Worm (Caenorhabditis elegans) whole organism, L1 larva: Measurements from ENCODE around the gene C04E12.2.

ENCODE experiments used
- C34B4.2 ChIP-seq: sonication (generic microtip); optimal IDR thresholded peaks from 2 replicates; lab custom pipeline; 2017; ENCODE audit warnings: mild to moderate bottlenecking, missing genetic modification characterization, missing compliant biosample characterization
- F16B12.6 ChIP-seq: fragments of 150-350 bp; optimal IDR thresholded peaks from 2 replicates; lab custom pipeline; 2014; ENCODE audit warnings: missing biosample characterization, missing genetic modification characterization
- Y116A8C.19 ChIP-seq: sonication (generic microtip); optimal IDR thresholded peaks from 2 replicates; lab custom pipeline; 2016; ENCODE audit warnings: missing compliant biosample characterization, missing genetic modification characterization, borderline replicate concordance
- alr-1 ChIP-seq: fragments of 200-800 bp; sonication (Bioruptor generic); optimal IDR thresholded peaks from 2 replicates; lab custom pipeline; 2018; ENCODE audit warnings: borderline replicate concordance, mild to moderate bottlenecking, missing genetic modification characterization, missing compliant biosample characterization
- aly-2 ChIP-seq: fragments of 150-350 bp; optimal IDR thresholded peaks from 2 replicates; lab custom pipeline; 2014; ENCODE audit warnings: missing biosample characterization, missing genetic modification characterization
- efl-1 ChIP-seq, 4 experiments: fragments of 150-350 bp; optimal IDR thresholded peaks in 3 of 4; peaks in 1 of 4; 1 replicate in 1 of 4; 2 replicates in 3 of 4; lab custom pipeline; 2014; ENCODE audit warnings: missing biosample characterization in 2 of 4, missing genetic modification characterization in 2 of 4, missing genetic modification reagents in 2 of 4
- elt-3 ChIP-seq, 6 experiments: fragments of 150-350 bp in 1 of 6; sonication (generic microtip); optimal IDR thresholded peaks; 2 replicates each; lab custom pipeline; 2017 to 2018; ENCODE audit warnings: missing biosample characterization in 6 of 6, missing genetic modification characterization in 6 of 6, inconsistent platforms in 1 of 6
- ets-5 ChIP-seq: fragments of 200-800 bp; sonication (Bioruptor generic); IDR thresholded peaks from 2 replicates; pipeline ENCODE4 v1.3.6; 2022; ENCODE audit warnings: missing genetic modification characterization, missing compliant biosample characterization
- fos-1 ChIP-seq: fragments of 150-350 bp; optimal IDR thresholded peaks from 2 replicates; lab custom pipeline; 2014; ENCODE audit warnings: missing biosample characterization, missing genetic modification characterization
- hpl-2 ChIP-seq: fragments of 150-350 bp; optimal IDR thresholded peaks from 2 replicates; lab custom pipeline; 2014; ENCODE audit warnings: missing biosample characterization, missing genetic modification reagents, missing genetic modification characterization
- irx-1 ChIP-seq: sonication (generic microtip); optimal IDR thresholded peaks from 2 replicates; lab custom pipeline; 2016; ENCODE audit warnings: missing genetic modification characterization, missing compliant biosample characterization
- isw-1 ChIP-seq: fragments of 200-800 bp; sonication (Bioruptor generic); IDR thresholded peaks from 2 replicates; pipeline ENCODE4 v1.3.6; 2022; ENCODE audit warnings: missing genetic modification characterization, missing compliant biosample characterization
- lin-13 ChIP-seq: fragments of 150-350 bp; optimal IDR thresholded peaks from 2 replicates; lab custom pipeline; 2014; ENCODE audit warnings: missing biosample characterization, missing genetic modification reagents, missing genetic modification characterization
- lin-14 ChIP-seq: fragments of 200-800 bp; sonication (Bioruptor generic); optimal IDR thresholded peaks from 2 replicates; lab custom pipeline; 2018; ENCODE audit warnings: mild to moderate bottlenecking, missing genetic modification characterization, moderate library complexity, missing compliant biosample characterization
- lin-35 ChIP-seq, 2 experiments: fragments of 150-350 bp; optimal IDR thresholded peaks; 2 replicates each; lab custom pipeline; 2014; ENCODE audit warnings: missing biosample characterization in 2 of 2, missing genetic modification characterization in 2 of 2, missing genetic modification reagents in 2 of 2
- lir-3 ChIP-seq: sonication (generic microtip); optimal IDR thresholded peaks from 2 replicates; lab custom pipeline; 2016; ENCODE audit warnings: mild to moderate bottlenecking, missing genetic modification characterization, moderate library complexity, missing compliant biosample characterization; ENCODE audit not compliant: poor library complexity
- mab-9 ChIP-seq: fragments of 200-800 bp; sonication (Bioruptor generic); IDR thresholded peaks from 2 replicates; pipeline ENCODE4 v1.3.6; 2022; ENCODE audit warnings: missing genetic modification reagents, missing genetic modification characterization, missing compliant biosample characterization
- mdl-1 ChIP-seq, 2 experiments: fragments of 150-350 bp; optimal IDR thresholded peaks; 2 replicates each; lab custom pipeline; 2014 to 2017; ENCODE audit warnings: missing biosample characterization in 2 of 2, missing genetic modification characterization in 2 of 2, inconsistent platforms in 1 of 2
- mef-2 ChIP-seq: fragments of 150-350 bp; optimal IDR thresholded peaks from 2 replicates; lab custom pipeline; 2014; ENCODE audit warnings: missing biosample characterization, missing genetic modification characterization
- nhr-11 ChIP-seq: fragments of 150-350 bp; optimal IDR thresholded peaks from 2 replicates; lab custom pipeline; 2014; ENCODE audit warnings: missing biosample characterization, missing genetic modification characterization
- nhr-28 ChIP-seq: fragments of 150-350 bp; optimal IDR thresholded peaks from 2 replicates; lab custom pipeline; 2014; ENCODE audit warnings: missing biosample characterization, missing genetic modification characterization
- nhr-85 ChIP-seq: sonication (generic microtip); peaks from one replicate; lab custom pipeline; 2016; ENCODE audit warnings: missing genetic modification characterization, inconsistent platforms, missing compliant biosample characterization
- nhr-90 ChIP-seq: sonication (generic microtip); optimal IDR thresholded peaks from 2 replicates; lab custom pipeline; 2016; ENCODE audit warnings: mild to moderate bottlenecking, missing genetic modification characterization, missing compliant biosample characterization; ENCODE audit not compliant: poor library complexity
- pag-3 ChIP-seq: sonication (generic microtip); optimal IDR thresholded peaks from 2 replicates; lab custom pipeline; 2017; ENCODE audit warnings: missing genetic modification characterization, mild to moderate bottlenecking, missing compliant biosample characterization, antibody characterized with exemption, borderline replicate concordance; ENCODE audit not compliant: insufficient read depth
- pax-3 ChIP-seq: fragments of 200-800 bp; sonication (Bioruptor generic); optimal IDR thresholded peaks from 2 replicates; lab custom pipeline; 2018; ENCODE audit warnings: mild to moderate bottlenecking, missing genetic modification characterization, moderate library complexity, missing compliant biosample characterization
- skn-1 ChIP-seq: fragments of 150-350 bp; optimal IDR thresholded peaks from 2 replicates; lab custom pipeline; 2014; ENCODE audit warnings: missing biosample characterization, missing genetic modification characterization
- snpc-4 ChIP-seq: fragments of 150-350 bp; optimal IDR thresholded peaks from 2 replicates; lab custom pipeline; 2014; ENCODE audit warnings: missing biosample characterization, missing genetic modification characterization
- snu-23 ChIP-seq: sonication (generic microtip); optimal IDR thresholded peaks from 2 replicates; lab custom pipeline; 2016; ENCODE audit warnings: missing genetic modification characterization, missing compliant biosample characterization
- swsn-7 ChIP-seq: sonication (generic microtip); optimal IDR thresholded peaks from 2 replicates; lab custom pipeline; 2016; ENCODE audit warnings: missing genetic modification characterization, missing compliant biosample characterization
- tbx-2 ChIP-seq: sonication (generic microtip); optimal IDR thresholded peaks from 2 replicates; lab custom pipeline; 2016; ENCODE audit warnings: missing genetic modification characterization, missing compliant biosample characterization
- tlp-1 ChIP-seq: fragments of 150-350 bp; optimal IDR thresholded peaks from 2 replicates; lab custom pipeline; 2014; ENCODE audit warnings: missing biosample characterization, missing genetic modification characterization
- unc-130 ChIP-seq: fragments of 150-350 bp; optimal IDR thresholded peaks from 2 replicates; lab custom pipeline; 2017; ENCODE audit warnings: missing biosample characterization, missing genetic modification characterization, inconsistent platforms
- vab-15 ChIP-seq: sonication (generic microtip); optimal IDR thresholded peaks from 2 replicates; lab custom pipeline; 2017; ENCODE audit warnings: missing genotype, mild to moderate bottlenecking, missing genetic modification characterization, missing compliant biosample characterization
- zag-1 ChIP-seq: fragments of 150-350 bp; optimal IDR thresholded peaks from 2 replicates; lab custom pipeline; 2014; ENCODE audit warnings: missing biosample characterization, missing genetic modification characterization

C04E12.2 gene

DNA sequence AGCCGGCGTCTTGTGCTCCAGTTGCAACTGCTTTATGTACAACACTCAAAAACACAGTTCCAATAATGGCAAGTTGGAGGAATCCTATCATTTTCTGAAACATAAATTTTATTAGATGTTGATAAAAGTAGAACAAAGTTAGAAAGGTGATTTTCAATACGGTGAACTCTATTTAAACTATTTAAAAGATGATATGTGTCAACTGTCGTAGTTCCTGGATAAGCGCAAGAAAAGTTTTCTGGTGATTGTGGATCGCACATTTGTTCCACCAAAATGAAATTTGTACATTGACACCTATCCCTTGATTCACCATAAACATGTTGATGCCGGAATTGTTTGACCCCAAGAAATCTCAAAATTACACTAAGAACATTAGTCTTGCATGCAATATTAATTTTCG is 35.9 kb upstream of the C04E12.2 start, which contains the start of gene C17B7.9:
TSS of gene C17B7.9 (minus strand) at position 101 of the 400 bp plus-strand sequence.
- no peak for TF ChIP-seq nhr-11 (tag; lab: Kevin White, UChicago)
- TF ChIP-seq swsn-7 (tag; lab: Kevin White, UChicago): no peak
- TF ChIP-seq tbx-2 (tag; lab: Kevin White, UChicago): no peak
- no peak for TF ChIP-seq ets-5 (GFP tag; lab: Robert Waterston, UW)
- TF ChIP-seq hpl-2 (GFP tag; lab: Kevin White, UChicago): no peak
- TF ChIP-seq Y116A8C.19 (tag; lab: Kevin White, UChicago): no peak
- TF ChIP-seq snpc-4 (tag; lab: Kevin White, UChicago): no peak
- no peak for TF ChIP-seq lin-13 (GFP tag; lab: Kevin White, UChicago)
- no peak for TF ChIP-seq mdl-1 (tag; optimal IDR thresholded peaks at IDR 0.05; lab: Kevin White, UChicago)
- TF ChIP-seq skn-1 (tag; lab: Kevin White, UChicago): no peak
- TF ChIP-seq nhr-90: no peak
- TF ChIP-seq mab-9 (GFP tag; lab: Robert Waterston, UW): no peak
- TF ChIP-seq aly-2 (tag; lab: Kevin White, UChicago): no peak
- no peak for TF ChIP-seq alr-1

- TF ChIP-seq nhr-85 (tag; lab: Kevin White, UChicago) (no peak), pag-3 (tag; lab: Kevin White, UChicago) (no peak), elt-3 (tag; optimal IDR thresholded peaks at IDR 0.05; lab: Kevin White, UChicago) (no peak), snu-23 (no peak), nhr-28 (tag; lab: Kevin White, UChicago) (no peak)
These were observed 34.5 kb upstream of the C04E12.2 start, which contains the start of gene C17B7.5 for ce11 chrV:3333334-3333733. Gene C17B7.5 (plus strand): TSS chrV:3333634.

DNA sequence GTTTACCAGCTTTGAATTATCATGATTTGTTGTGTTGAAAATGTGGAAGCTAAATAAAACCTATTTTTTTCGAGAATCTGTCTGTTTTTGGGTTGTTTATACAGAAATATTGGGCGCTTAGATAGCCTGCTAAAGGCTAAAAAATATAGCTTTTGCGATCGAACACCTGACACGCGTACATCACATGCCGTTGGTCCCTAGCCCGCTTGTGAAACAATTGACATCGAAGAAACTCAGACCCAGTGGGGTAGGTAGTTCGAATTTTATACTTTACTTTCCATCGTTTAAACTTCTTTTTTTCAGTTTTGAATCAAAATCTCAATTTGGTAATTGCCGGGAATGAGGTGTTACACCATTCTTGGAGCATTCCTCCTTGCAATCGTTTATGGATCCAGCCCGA is 28.9 kb upstream of the C04E12.2 start, which contains the start of gene C17B7.4:
TSS of gene C17B7.4 (plus strand) at position 301 of the 400 bp plus-strand sequence.
- TF ChIP-seq irx-1 (tag; lab: Kevin White, UChicago) (no peak), nhr-11 (tag; lab: Kevin White, UChicago) (no peak), lin-14 (GFP tag; lab: Kevin White, UChicago) (no peak), zag-1 (tag; lab: Kevin White, UChicago) (no peak), C34B4.2 (tag; lab: Kevin White, UChicago) (no peak), unc-130 (tag; lab: Kevin White, UChicago) (no peak)

ce11 chrV:3341906-3342305 is 26.0 kb upstream of the C04E12.2 start, which contains the start of gene C17B7.10:
Gene C17B7.10 (minus strand): TSS chrV:3342006.
- TF ChIP-seq pax-3 (tag; lab: Kevin White, UChicago): no peak
- TF ChIP-seq fos-1 (tag; lab: Kevin White, UChicago): no peak
- no peak for TF ChIP-seq F16B12.6
- no peak for TF ChIP-seq vab-15 (tag; lab: Kevin White, UChicago)
- no peak for TF ChIP-seq lir-3 (tag; lab: Kevin White, UChicago)
- TF ChIP-seq tlp-1 (tag; lab: Kevin White, UChicago): no peak
- TF ChIP-seq, all 84 proteins: peak for 0

DNA sequence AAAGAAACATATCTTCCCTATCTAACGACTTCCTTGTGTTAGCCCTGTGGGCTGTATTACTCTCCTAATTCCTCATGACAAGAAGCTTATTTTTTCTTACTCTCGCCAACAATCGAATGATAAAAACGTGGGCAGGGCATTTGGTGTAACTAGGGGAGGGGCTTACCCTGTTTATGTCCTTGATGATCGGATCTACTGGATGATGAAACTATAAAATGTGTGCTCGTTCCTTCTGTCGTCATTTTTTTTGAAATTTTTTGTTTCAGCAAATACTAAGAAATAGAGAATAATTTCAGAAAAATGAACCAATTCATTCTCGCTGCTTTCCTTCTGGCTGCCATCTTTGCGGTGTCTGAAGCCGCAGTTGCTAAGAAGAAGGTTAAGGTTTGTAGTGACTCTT is 25.4 kb upstream of the C04E12.2 start, which contains the start of gene C17B7.3:
TSS of gene C17B7.3 (plus strand) at position 301 of the 400 bp plus-strand sequence.
- TF ChIP-seq lin-13 (GFP tag; lab: Kevin White, UChicago) (no peak), efl-1 (optimal IDR thresholded peaks at IDR 0.05; lab: Kevin White, UChicago) (no peak), efl-1 (GFP tag; optimal IDR thresholded peaks at IDR 0.05 in 1 of 2; lab: Kevin White, UChicago) (peak in 1 of 2 experiments; percentile 55), mef-2 (tag; lab: Kevin White, UChicago) (no peak), lin-35 (GFP tag; optimal IDR thresholded peaks at IDR 0.05; lab: Kevin White, UChicago) (no peak), isw-1 (no peak)
